Worm (Caenorhabditis elegans) whole organism, L1 larva: ENCODE data around the gene col-38.

Source experiments
- C16A3.4 ChIP-seq: fragments of 150-350 bp; optimal IDR thresholded peaks from 2 replicates; lab custom pipeline; 2014; ENCODE audit warnings: missing biosample characterization, missing genetic modification characterization
- C34B4.2 ChIP-seq: sonication (generic microtip); optimal IDR thresholded peaks from 2 replicates; lab custom pipeline; 2017; ENCODE audit warnings: mild to moderate bottlenecking, missing genetic modification characterization, missing compliant biosample characterization
- F16B12.6 ChIP-seq: fragments of 150-350 bp; optimal IDR thresholded peaks from 2 replicates; lab custom pipeline; 2014; ENCODE audit warnings: missing biosample characterization, missing genetic modification characterization
- alr-1 ChIP-seq: fragments of 200-800 bp; sonication (Bioruptor generic); optimal IDR thresholded peaks from 2 replicates; lab custom pipeline; 2018; ENCODE audit warnings: borderline replicate concordance, mild to moderate bottlenecking, missing genetic modification characterization, missing compliant biosample characterization
- ama-1 ChIP-seq: fragments of 150-350 bp; optimal IDR thresholded peaks from 2 replicates; lab custom pipeline; 2014
- blmp-1 ChIP-seq: fragments of 150-350 bp; optimal IDR thresholded peaks from 2 replicates; lab custom pipeline; 2014; ENCODE audit warnings: missing biosample characterization, missing genetic modification characterization
- dpl-1 ChIP-seq, 3 experiments: fragments of 150-350 bp in 2 of 3; sonication (generic microtip) in 1 of 3; optimal IDR thresholded peaks; 2 replicates each; lab custom pipeline; 2014 to 2017; ENCODE audit warnings: missing biosample characterization in 3 of 3, missing genetic modification characterization in 3 of 3, missing genetic modification reagents in 3 of 3
- dsc-1 ChIP-seq: sonication (generic microtip); optimal IDR thresholded peaks from 2 replicates; lab custom pipeline; 2016; ENCODE audit warnings: mild to moderate bottlenecking, missing genetic modification characterization, missing compliant biosample characterization
- efl-1 ChIP-seq, 4 experiments: fragments of 150-350 bp; optimal IDR thresholded peaks in 3 of 4; peaks in 1 of 4; 1 replicate in 1 of 4; 2 replicates in 3 of 4; lab custom pipeline; 2014; ENCODE audit warnings: missing biosample characterization in 2 of 4, missing genetic modification characterization in 2 of 4, missing genetic modification reagents in 2 of 4
- egl-27 ChIP-seq, 2 experiments: fragments of 150-350 bp in 1 of 2; sonication (generic microtip); optimal IDR thresholded peaks; 3 replicates each; lab custom pipeline; 2017 to 2018; ENCODE audit warnings: missing biosample characterization in 2 of 2, missing genetic modification characterization in 2 of 2, missing genetic modification reagents in 2 of 2
- elt-3 ChIP-seq, 6 experiments: fragments of 150-350 bp in 1 of 6; sonication (generic microtip); optimal IDR thresholded peaks; 2 replicates each; lab custom pipeline; 2017 to 2018; ENCODE audit warnings: missing biosample characterization in 6 of 6, missing genetic modification characterization in 6 of 6, inconsistent platforms in 1 of 6
- ets-5 ChIP-seq: fragments of 200-800 bp; sonication (Bioruptor generic); IDR thresholded peaks from 2 replicates; pipeline ENCODE4 v1.3.6; 2022; ENCODE audit warnings: missing genetic modification characterization, missing compliant biosample characterization
- fos-1 ChIP-seq: fragments of 150-350 bp; optimal IDR thresholded peaks from 2 replicates; lab custom pipeline; 2014; ENCODE audit warnings: missing biosample characterization, missing genetic modification characterization
- grh-1 ChIP-seq: fragments of 200-800 bp; sonication (Bioruptor generic); IDR thresholded peaks from 2 replicates; pipeline ENCODE4 v1.3.6; 2022; ENCODE audit warnings: missing genetic modification reagents, missing genetic modification characterization, missing compliant biosample characterization
- irx-1 ChIP-seq: sonication (generic microtip); optimal IDR thresholded peaks from 2 replicates; lab custom pipeline; 2016; ENCODE audit warnings: missing genetic modification characterization, missing compliant biosample characterization
- isw-1 ChIP-seq: fragments of 200-800 bp; sonication (Bioruptor generic); IDR thresholded peaks from 2 replicates; pipeline ENCODE4 v1.3.6; 2022; ENCODE audit warnings: missing genetic modification characterization, missing compliant biosample characterization
- jun-1 ChIP-seq: fragments of 150-350 bp; optimal IDR thresholded peaks from 2 replicates; lab custom pipeline; 2014; ENCODE audit warnings: missing biosample characterization, missing genetic modification reagents, missing genetic modification characterization
- lin-13 ChIP-seq: fragments of 150-350 bp; optimal IDR thresholded peaks from 2 replicates; lab custom pipeline; 2014; ENCODE audit warnings: missing biosample characterization, missing genetic modification reagents, missing genetic modification characterization
- lin-14 ChIP-seq: fragments of 200-800 bp; sonication (Bioruptor generic); optimal IDR thresholded peaks from 2 replicates; lab custom pipeline; 2018; ENCODE audit warnings: mild to moderate bottlenecking, missing genetic modification characterization, moderate library complexity, missing compliant biosample characterization
- lin-35 ChIP-seq, 2 experiments: fragments of 150-350 bp; optimal IDR thresholded peaks; 2 replicates each; lab custom pipeline; 2014; ENCODE audit warnings: missing biosample characterization in 2 of 2, missing genetic modification characterization in 2 of 2, missing genetic modification reagents in 2 of 2
- lsy-2 ChIP-seq, 2 experiments: fragments of 150-350 bp; optimal IDR thresholded peaks; 2 replicates each; lab custom pipeline; 2014; ENCODE audit warnings: missing biosample characterization in 2 of 2, missing genetic modification characterization in 2 of 2
- mef-2 ChIP-seq: fragments of 150-350 bp; optimal IDR thresholded peaks from 2 replicates; lab custom pipeline; 2014; ENCODE audit warnings: missing biosample characterization, missing genetic modification characterization
- mep-1 ChIP-seq: fragments of 150-350 bp; optimal IDR thresholded peaks from 2 replicates; lab custom pipeline; 2014; ENCODE audit warnings: missing biosample characterization, missing genetic modification characterization
- nhr-11 ChIP-seq: fragments of 150-350 bp; optimal IDR thresholded peaks from 2 replicates; lab custom pipeline; 2014; ENCODE audit warnings: missing biosample characterization, missing genetic modification characterization
- nhr-12 ChIP-seq: sonication (generic microtip); optimal IDR thresholded peaks from 2 replicates; lab custom pipeline; 2017; ENCODE audit warnings: missing biosample characterization, missing genetic modification characterization
- nhr-19 ChIP-seq: fragments of 200-800 bp; sonication (Bioruptor generic); conservative IDR thresholded peaks from 2 replicates; pipeline ENCODE4 v1.3.6; 2022; ENCODE audit warnings: missing genetic modification characterization, missing compliant biosample characterization
- nhr-20 ChIP-seq: sonication (generic microtip); optimal IDR thresholded peaks from 2 replicates; lab custom pipeline; 2016; ENCODE audit warnings: mild to moderate bottlenecking, missing genetic modification characterization, missing compliant biosample characterization
- nhr-237 ChIP-seq: fragments of 150-350 bp; optimal IDR thresholded peaks from 2 replicates; lab custom pipeline; 2014; ENCODE audit warnings: missing biosample characterization, missing genetic modification characterization
- nhr-28 ChIP-seq: fragments of 150-350 bp; optimal IDR thresholded peaks from 2 replicates; lab custom pipeline; 2014; ENCODE audit warnings: missing biosample characterization, missing genetic modification characterization
- nhr-47 ChIP-seq: sonication (generic microtip); optimal IDR thresholded peaks from 2 replicates; lab custom pipeline; 2016; ENCODE audit warnings: mild to moderate bottlenecking, missing genetic modification characterization, moderate library complexity, missing compliant biosample characterization
- nhr-71 ChIP-seq: sonication (generic microtip); optimal IDR thresholded peaks from 2 replicates; lab custom pipeline; 2016; ENCODE audit warnings: mild to moderate bottlenecking, missing genetic modification characterization, moderate library complexity, missing compliant biosample characterization
- nhr-90 ChIP-seq: sonication (generic microtip); optimal IDR thresholded peaks from 2 replicates; lab custom pipeline; 2016; ENCODE audit warnings: mild to moderate bottlenecking, missing genetic modification characterization, missing compliant biosample characterization; ENCODE audit not compliant: poor library complexity
- pqm-1 ChIP-seq: sonication (generic microtip); optimal IDR thresholded peaks from 3 replicates; lab custom pipeline; 2017; ENCODE audit warnings: missing biosample characterization, missing genetic modification characterization
- rnt-1 ChIP-seq: sonication (generic microtip); optimal IDR thresholded peaks from 2 replicates; lab custom pipeline; 2016; ENCODE audit warnings: mild to moderate bottlenecking, missing genetic modification characterization, moderate library complexity, missing compliant biosample characterization
- snu-23 ChIP-seq: sonication (generic microtip); optimal IDR thresholded peaks from 2 replicates; lab custom pipeline; 2016; ENCODE audit warnings: missing genetic modification characterization, missing compliant biosample characterization
- sox-4 ChIP-seq: sonication (generic microtip); optimal IDR thresholded peaks from 2 replicates; lab custom pipeline; 2016; ENCODE audit warnings: missing genetic modification characterization, missing compliant biosample characterization
- swsn-7 ChIP-seq: sonication (generic microtip); optimal IDR thresholded peaks from 2 replicates; lab custom pipeline; 2016; ENCODE audit warnings: missing genetic modification characterization, missing compliant biosample characterization
- unc-130 ChIP-seq: fragments of 150-350 bp; optimal IDR thresholded peaks from 2 replicates; lab custom pipeline; 2017; ENCODE audit warnings: missing biosample characterization, missing genetic modification characterization, inconsistent platforms
- unc-30 ChIP-seq: sonication (generic microtip); optimal IDR thresholded peaks from 2 replicates; lab custom pipeline; 2017; ENCODE audit warnings: missing biosample characterization, missing genetic modification characterization
- unc-62 ChIP-seq: fragments of 150-350 bp; optimal IDR thresholded peaks from 2 replicates; lab custom pipeline; 2014; ENCODE audit warnings: missing biosample characterization, missing genetic modification reagents, missing genetic modification characterization
- unc-98 ChIP-seq: fragments of 200-800 bp; sonication (Bioruptor generic); IDR thresholded peaks from 2 replicates; pipeline ENCODE4 v1.3.6; 2022; ENCODE audit warnings: missing genetic modification characterization, missing compliant biosample characterization
- xbp-1 ChIP-seq: sonication (generic microtip); optimal IDR thresholded peaks from 2 replicates; lab custom pipeline; 2016; ENCODE audit warnings: missing genetic modification characterization, missing compliant biosample characterization
- ztf-4 ChIP-seq: fragments of 150-350 bp; optimal IDR thresholded peaks from 2 replicates; lab custom pipeline; 2014; ENCODE audit warnings: missing biosample characterization, missing genetic modification characterization

The col-38 gene

ce11 chrII:8607662-8608061 lies 38.8 kb upstream of the col-38 start, which contains the start of gene F28C6.10:
F28C6.10 (plus strand) TSS chrII:8607962.
- TF ChIP-seq ets-5 (GFP tag; lab: Robert Waterston, UW) (no peak), pqm-1 (tag; lab: Kevin White, UChicago) (no peak), nhr-19 (GFP tag; lab: Robert Waterston, UW) (no peak), unc-130 (tag; lab: Kevin White, UChicago) (no peak), xbp-1 (tag; lab: Kevin White, UChicago) (no peak), nhr-47 (no peak), isw-1 (GFP tag; lab: Robert Waterston, UW) (no peak), dsc-1 (tag; lab: Kevin White, UChicago) (no peak), mef-2 (tag; lab: Kevin White, UChicago) (no peak), sox-4 (no peak)

- no peak for TF ChIP-seq nhr-90 (tag; lab: Kevin White, UChicago)
These were observed 37.7 kb upstream of the col-38 start, which contains the start of gene F28C6.8 for ce11 chrII:8606549-8606948. F28C6.8 (plus strand) TSS chrII:8606849.

ce11 chrII:8603567-8604359 lies 34.9 kb upstream of the col-38 start, which contains the start of gene suf-1:
suf-1 (plus strand) TSS chrII:8603846.
- peak; percentile 14 for TF ChIP-seq dsc-1 (tag; lab: Kevin White, UChicago)
- TF ChIP-seq dpl-1 (GFP tag; optimal IDR thresholded peaks at IDR 0.05; lab: Kevin White, UChicago) = peak in 2 of 3 experiments; percentile 22 to 44
- TF ChIP-seq ama-1 (lab: Kevin White, UChicago) = peak; percentile 78
- no peak for TF ChIP-seq C16A3.4 (tag; lab: Kevin White, UChicago)
- TF ChIP-seq snu-23 (GFP tag; lab: Kevin White, UChicago) = peak; percentile 42
- no peak for TF ChIP-seq egl-27 (tag; optimal IDR thresholded peaks at IDR 0.05; lab: Kevin White, UChicago)
- TF ChIP-seq nhr-47 = peak; percentile 39
- TF ChIP-seq unc-98 = no peak
- TF ChIP-seq swsn-7 = peak; percentile 36
- peak; percentile 45 for TF ChIP-seq nhr-71 (tag; lab: Kevin White, UChicago)
- TF ChIP-seq rnt-1 = peak; percentile 46
- TF ChIP-seq lsy-2 (tag; optimal IDR thresholded peaks at IDR 0.05; lab: Kevin White, UChicago) = peak; percentile 43 to 85
- TF ChIP-seq efl-1 (optimal IDR thresholded peaks at IDR 0.05; lab: Kevin White, UChicago) = peak; percentile 50 to 51
- TF ChIP-seq efl-1 (GFP tag; optimal IDR thresholded peaks at IDR 0.05 in 1 of 2; lab: Kevin White, UChicago) = peak; percentile 42 to 92
- TF ChIP-seq nhr-90 (tag; lab: Kevin White, UChicago) = peak; percentile 42
- TF ChIP-seq F16B12.6 (tag; lab: Kevin White, UChicago) = peak; percentile 78
- peak; percentile 30 for TF ChIP-seq nhr-20 (tag; lab: Kevin White, UChicago)
- TF ChIP-seq blmp-1 (tag; lab: Kevin White, UChicago) = peak; percentile 35
- peak in 1 of 6 experiments; percentile 2 for TF ChIP-seq elt-3 (tag; optimal IDR thresholded peaks at IDR 0.05; lab: Kevin White, UChicago)
- TF ChIP-seq lin-35 (GFP tag; optimal IDR thresholded peaks at IDR 0.05; lab: Kevin White, UChicago) = peak; percentile 1 to 47
- no peak for TF ChIP-seq unc-30 (tag; lab: Kevin White, UChicago)
- TF ChIP-seq lin-13 (GFP tag; lab: Kevin White, UChicago) = no peak
- peak; percentile 0 for TF ChIP-seq fos-1 (tag; lab: Kevin White, UChicago)
- TF ChIP-seq grh-1 (GFP tag; lab: Robert Waterston, UW) = 0 out of 2 replicates have a peak, but pooled peaks have one; percentile 25
- 0 out of 2 replicates have a peak, but pooled peaks have one; percentile 18 for TF ChIP-seq nhr-19 (GFP tag; lab: Robert Waterston, UW)

ce11 chrII:8602337-8602944 lies 33.6 kb upstream of the col-38 start, which contains the start of the genes cpf-1 and rpl-26:
cpf-1 (minus strand) TSS chrII:8602440.
rpl-26 (plus strand) TSS chrII:8602785.
- TF ChIP-seq irx-1 (no peak), nhr-11 (tag; lab: Kevin White, UChicago) (no peak), C34B4.2 (tag; lab: Kevin White, UChicago) (no peak), mef-2 (tag; lab: Kevin White, UChicago) (no peak), lin-35 (GFP tag; optimal IDR thresholded peaks at IDR 0.05; lab: Kevin White, UChicago) (peak; percentile 70 to 81), grh-1 (GFP tag; lab: Robert Waterston, UW) (no peak), nhr-12 (tag; lab: Kevin White, UChicago) (no peak), blmp-1 (tag; lab: Kevin White, UChicago) (peak; percentile 67), nhr-19 (GFP tag; lab: Robert Waterston, UW) (peak; percentile 38), nhr-237 (tag; lab: Kevin White, UChicago) (no peak), ama-1 (lab: Kevin White, UChicago) (no peak), alr-1 (tag; lab: Kevin White, UChicago) (no peak), ztf-4 (tag; lab: Kevin White, UChicago) (no peak), lin-14 (GFP tag; lab: Kevin White, UChicago) (no peak), jun-1 (peak; percentile 37), mep-1 (tag; lab: Kevin White, UChicago) (peak; percentile 69), dpl-1 (GFP tag; optimal IDR thresholded peaks at IDR 0.05; lab: Kevin White, UChicago) (peak; percentile 65 to 78 (median 67)), xbp-1 (tag; lab: Kevin White, UChicago) (peak; percentile 48), nhr-28 (tag; lab: Kevin White, UChicago) (no peak), unc-62 (GFP tag; lab: Kevin White, UChicago) (no peak)
